Worm (Caenorhabditis elegans) whole organism, early embryonic: Measurements from ENCODE around the gene pyp-1.

Experiments
- ama-1 ChIP-seq: fragments of 150-350 bp; optimal IDR thresholded peaks from 2 replicates; lab custom pipeline; 2014
- hmg-4 ChIP-seq: fragments of 200-800 bp; sonication (Bioruptor generic); optimal IDR thresholded peaks from 2 replicates; lab custom pipeline; 2018; ENCODE audit warnings: mild to moderate bottlenecking, missing genetic modification characterization, missing compliant biosample characterization
- pes-1 ChIP-seq: fragments of 200-800 bp; sonication (Bioruptor generic); IDR thresholded peaks from 2 replicates; pipeline ENCODE4 v1.3.6; 2022; ENCODE audit warnings: missing genetic modification reagents, missing genetic modification characterization, missing compliant biosample characterization
- tbx-37 ChIP-seq: fragments of 200-800 bp; sonication (Bioruptor generic); conservative IDR thresholded peaks from 2 replicates; pipeline ENCODE4 v1.3.6; 2022; ENCODE audit warnings: missing genetic modification reagents, missing genetic modification characterization, missing compliant biosample characterization

- TF ChIP-seq ama-1 = no peak
- no peak for TF ChIP-seq tbx-37 (GFP tag; lab: Robert Waterston, UW)
- TF ChIP-seq pes-1 (GFP tag; lab: Robert Waterston, UW) = no peak
- no peak for TF ChIP-seq hmg-4 (GFP tag; lab: Kevin White, UChicago)
Measured at ce11 chrIV:9969081-9969480, 29.6 kb downstream of the pyp-1 start, which contains the start of the genes kin-5 and C47E12.11.
